Worm (Caenorhabditis elegans) whole organism, L3 larva: Measurements from ENCODE around the gene bmy-1.

Source experiments
- mdl-1 ChIP-seq: fragments of 150-350 bp; optimal IDR thresholded peaks from 2 replicates; lab custom pipeline; 2014; ENCODE audit warnings: missing biosample characterization, missing genetic modification characterization
- pqm-1 ChIP-seq: fragments of 150-350 bp; optimal IDR thresholded peaks from 2 replicates; lab custom pipeline; 2017; ENCODE audit warnings: missing biosample characterization, missing genetic modification characterization, inconsistent platforms

DNA sequence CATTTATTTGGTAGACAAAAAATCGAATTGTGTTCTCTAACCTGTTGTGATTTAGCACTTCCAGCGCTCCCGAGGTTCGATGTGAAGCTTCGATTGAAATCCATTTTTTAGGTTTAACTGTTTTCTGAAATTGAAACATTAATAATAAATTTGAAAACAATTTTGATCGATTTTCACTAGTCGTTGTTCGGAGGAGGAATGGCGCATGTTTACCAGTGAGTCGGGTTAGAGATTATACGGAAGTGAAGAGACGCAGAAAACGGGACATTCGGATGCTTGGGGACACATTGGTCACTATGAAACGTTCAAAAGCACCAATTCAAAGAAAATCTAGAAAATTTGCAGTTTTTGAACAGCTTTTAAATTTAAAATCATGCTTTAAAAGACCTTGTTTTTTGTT is 40.3 kb downstream of the bmy-1 start, which contains the start of gene fbxl-3:
- TF ChIP-seq mdl-1 (tag; lab: Kevin White, UChicago): no peak
- no peak for TF ChIP-seq pqm-1 (tag; lab: Kevin White, UChicago)
